Fruit fly (Drosophila melanogaster): Measurements from ENCODE around the gene CG10492.

DNA sequence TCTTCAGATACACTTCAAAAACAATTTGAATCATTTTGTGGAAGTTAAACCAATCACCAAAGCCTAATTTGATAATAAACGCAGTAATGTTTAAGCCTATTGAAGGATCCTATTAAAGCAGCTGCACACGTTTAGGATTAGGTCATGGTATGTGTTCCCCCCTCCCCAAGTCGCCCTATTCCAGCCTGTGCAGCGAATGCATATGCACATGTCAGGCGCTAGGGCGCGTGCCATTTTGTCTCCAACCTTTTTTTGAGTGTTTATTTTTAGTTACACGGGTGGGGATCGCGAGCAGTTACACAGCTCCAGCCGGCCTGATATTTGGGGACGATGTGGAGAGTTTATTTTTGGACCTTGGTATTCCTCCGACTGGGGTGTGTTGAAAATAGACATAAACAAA, 16.9 kb upstream of the CG10492 start:
- TF ChIP-seq Hr39 (GFP tag; optimal IDR thresholded peaks at IDR 0.05) (no peak), fd85E (GFP tag; optimal IDR thresholded peaks at IDR 0.05) (no peak), spab (GFP tag; optimal IDR thresholded peaks at IDR 0.05) (no peak), Lpt (GFP tag; optimal IDR thresholded peaks at IDR 0.05) (no peak), salr (GFP tag; optimal IDR thresholded peaks at IDR 0.05) (no peak), cyc (GFP tag; optimal IDR thresholded peaks at IDR 0.05) (no peak)
